Fruit fly (Drosophila melanogaster): Measurements from ENCODE around the gene CG44362.

The CG44362 gene

dm6 chr3L:11349908-11350405 lies 47.4 kb upstream of the CG44362 start (continued):
- TF ChIP-seq CG11762 (GFP tag; optimal IDR thresholded peaks at IDR 0.05; ENCODE audit: insufficient read depth) (peak; percentile 81), lz (GFP tag; optimal IDR thresholded peaks at IDR 0.05) (peak; percentile 41), CG8319 (GFP tag; optimal IDR thresholded peaks at IDR 0.05) (peak; percentile 30), Ets21C (GFP tag; optimal IDR thresholded peaks at IDR 0.05) (no peak), Eip93F (GFP tag; optimal IDR thresholded peaks at IDR 0.05) (no peak), dac (GFP tag; optimal IDR thresholded peaks at IDR 0.05) (peak; percentile 91), Sox14 (GFP tag; optimal IDR thresholded peaks at IDR 0.05) (peak; percentile 83), Hr39 (GFP tag; optimal IDR thresholded peaks at IDR 0.05) (no peak), CG6163 (GFP tag; IDR thresholded peaks at IDR 0.05) (peak; percentile 88), vri (GFP tag; optimal IDR thresholded peaks at IDR 0.05) (no peak), Met (GFP tag; optimal IDR thresholded peaks at IDR 0.05) (no peak), CG3919 (GFP tag; optimal IDR thresholded peaks at IDR 0.05) (peak; percentile 83), achi (GFP tag; optimal IDR thresholded peaks at IDR 0.05) (peak; percentile 89), CG8119 (GFP tag; IDR thresholded peaks at IDR 0.05) (peak; percentile 98), CG10631 (GFP tag; optimal IDR thresholded peaks at IDR 0.05) (peak; percentile 94), CG10669 (GFP tag; optimal IDR thresholded peaks at IDR 0.05) (peak; percentile 81), CG4318 (GFP tag; optimal IDR thresholded peaks at IDR 0.05) (peak; percentile 95), CG6276 (GFP tag; optimal IDR thresholded peaks at IDR 0.05) (peak; percentile 95), CG16779 (tag; optimal IDR thresholded peaks at IDR 0.05) (peak; percentile 82), CG1621 (tag; optimal IDR thresholded peaks at IDR 0.05) (peak; percentile 71), CG34406 (GFP tag; optimal IDR thresholded peaks at IDR 0.05) (peak; percentile 37)

- TF ChIP-seq CG4318 (GFP tag; optimal IDR thresholded peaks at IDR 0.05) (no peak), Sox14 (GFP tag; optimal IDR thresholded peaks at IDR 0.05) (no peak), pdm3 (GFP tag; optimal IDR thresholded peaks at IDR 0.05) (peak; percentile 50), svp (GFP tag) (peak; percentile 48), CG1621 (tag; optimal IDR thresholded peaks at IDR 0.05) (no peak), fd59A (GFP tag; optimal IDR thresholded peaks at IDR 0.05) (no peak), CG34406 (GFP tag; optimal IDR thresholded peaks at IDR 0.05) (no peak), CG11762 (GFP tag; optimal IDR thresholded peaks at IDR 0.05; ENCODE audit: insufficient read depth) (no peak), CG6792 (GFP tag; optimal IDR thresholded peaks at IDR 0.05) (no peak), CG8319 (GFP tag; optimal IDR thresholded peaks at IDR 0.05) (no peak), CG3919 (GFP tag; optimal IDR thresholded peaks at IDR 0.05) (peak; percentile 38), cyc (GFP tag; optimal IDR thresholded peaks at IDR 0.05) (no peak), lz (GFP tag; optimal IDR thresholded peaks at IDR 0.05) (no peak), Hr39 (GFP tag; optimal IDR thresholded peaks at IDR 0.05) (no peak), dsx (GFP tag; optimal IDR thresholded peaks at IDR 0.05; ENCODE audit: poor library complexity, severe bottlenecking) (peak; percentile 12), topi (GFP tag; optimal IDR thresholded peaks at IDR 0.05) (no peak), Eip75B (GFP tag; optimal IDR thresholded peaks at IDR 0.05) (no peak), CG6808 (GFP tag; optimal IDR thresholded peaks at IDR 0.05) (no peak), CG11902 (GFP tag; optimal IDR thresholded peaks at IDR 0.05) (no peak), salr (GFP tag; optimal IDR thresholded peaks at IDR 0.05) (peak in 1 of 2 experiments; percentile 65), CG7368 (GFP tag; optimal IDR thresholded peaks at IDR 0.05) (no peak), CG31627 (GFP tag; optimal IDR thresholded peaks at IDR 0.05) (no peak), Smox (GFP tag; optimal IDR thresholded peaks at IDR 0.05) (no peak), OdsH (GFP tag; optimal IDR thresholded peaks at IDR 0.05) (peak; percentile 27), CG15336 (GFP tag; IDR thresholded peaks at IDR 0.05) (peak; percentile 58; the same call in 1 of the 2 replicates), Met (GFP tag; optimal IDR thresholded peaks at IDR 0.05) (no peak), vri (GFP tag; optimal IDR thresholded peaks at IDR 0.05) (peak; percentile 10), ss (GFP tag; optimal IDR thresholded peaks at IDR 0.05) (peak; percentile 11 to 21), CG6163 (GFP tag; IDR thresholded peaks at IDR 0.05) (peak; percentile 83), CG32006 (GFP tag; optimal IDR thresholded peaks at IDR 0.05) (peak; percentile 72), eg (GFP tag; IDR thresholded peaks at IDR 0.05) (peak; percentile 87), Blimp-1 (GFP tag; optimal IDR thresholded peaks at IDR 0.05) (no peak), Hr4 (GFP tag; optimal IDR thresholded peaks at IDR 0.05) (peak; percentile 63), CG3032 (tag; optimal IDR thresholded peaks at IDR 0.05) (peak; percentile 10), CG6276 (GFP tag; optimal IDR thresholded peaks at IDR 0.05) (peak; percentile 55), Eip93F (GFP tag; optimal IDR thresholded peaks at IDR 0.05) (no peak), Sox102F (GFP tag; optimal IDR thresholded peaks at IDR 0.05) (no peak), CG8632 (GFP tag; optimal IDR thresholded peaks at IDR 0.05) (no peak)
Observed at dm6 chr3L:11350680-11351665, 46.4 kb upstream of the CG44362 start.
